Fruit fly (Drosophila melanogaster) whole organism, prepupa: ENCODE data around the gene CG1537.

ENCODE experiments used
- CG15336 ChIP-seq: fragments of 200-800 bp; sonication (Bioruptor generic); IDR thresholded peaks from 2 replicates; pipeline ENCODE4 v1.3.6; 2022; ENCODE audit warnings: missing biosample characterization, missing genetic modification characterization
- CG1621 ChIP-seq: fragments of 200-800 bp; sonication (Bioruptor generic); optimal IDR thresholded peaks from 3 replicates; lab custom pipeline; 2018; ENCODE audit warnings: missing biosample characterization, mild to moderate bottlenecking, missing genetic modification characterization
- CG16779 ChIP-seq: fragments of 200-800 bp; sonication (Bioruptor generic); optimal IDR thresholded peaks from 3 replicates; lab custom pipeline; 2017; ENCODE audit warnings: missing biosample characterization, mild to moderate bottlenecking, missing genetic modification characterization
- CG32006 ChIP-seq: fragments of 200-800 bp; sonication (Bioruptor generic); optimal IDR thresholded peaks from 3 replicates; lab custom pipeline; 2017; ENCODE audit warnings: missing biosample characterization, mild to moderate bottlenecking, missing genetic modification characterization
- CG6163 ChIP-seq: fragments of 200-800 bp; sonication (Bioruptor generic); IDR thresholded peaks from 3 replicates; pipeline ENCODE4 v1.3.6; 2022; ENCODE audit warnings: missing biosample characterization, missing genetic modification characterization
- CG6854 ChIP-seq: fragments of 200-800 bp; sonication (Bioruptor generic); optimal IDR thresholded peaks from 2 replicates; lab custom pipeline; 2017; ENCODE audit warnings: missing biosample characterization, mild to moderate bottlenecking, missing genetic modification characterization
- CG8632 ChIP-seq: fragments of 200-800 bp; sonication (Bioruptor generic); optimal IDR thresholded peaks from 3 replicates; lab custom pipeline; 2016; ENCODE audit warnings: missing biosample characterization, missing genetic modification characterization
- CG9139 ChIP-seq: fragments of 200-800 bp; sonication (Bioruptor generic); optimal IDR thresholded peaks from 3 replicates; lab custom pipeline; 2017; ENCODE audit warnings: missing biosample characterization, mild to moderate bottlenecking, missing genetic modification characterization
- Eip75B ChIP-seq: fragments of 200-800 bp; sonication (Bioruptor generic); optimal IDR thresholded peaks from 3 replicates; lab custom pipeline; 2016; ENCODE audit warnings: missing biosample characterization, missing genetic modification characterization
- Eip78C ChIP-seq: fragments of 200-800 bp; sonication (Bioruptor generic); peaks from one replicate; lab custom pipeline; 2016; ENCODE audit warnings: missing biosample characterization, missing genetic modification characterization
- Eip93F ChIP-seq: fragments of 200-800 bp; sonication (Bioruptor generic); optimal IDR thresholded peaks from 2 replicates; lab custom pipeline; 2016; ENCODE audit warnings: missing biosample characterization, mild to moderate bottlenecking, missing genetic modification characterization
- Met ChIP-seq: fragments of 200-800 bp; sonication (Bioruptor generic); optimal IDR thresholded peaks from 3 replicates; lab custom pipeline; 2016; ENCODE audit warnings: missing biosample characterization, missing genetic modification characterization
- OdsH ChIP-seq: fragments of 200-800 bp; sonication (Bioruptor generic); optimal IDR thresholded peaks from 3 replicates; lab custom pipeline; 2016; ENCODE audit warnings: missing biosample characterization, missing genetic modification characterization
- Sox102F ChIP-seq: fragments of 200-800 bp; sonication (Bioruptor generic); optimal IDR thresholded peaks from 2 replicates; lab custom pipeline; 2016; ENCODE audit warnings: missing biosample characterization, mild to moderate bottlenecking, missing genetic modification characterization
- Sox14 ChIP-seq: fragments of 200-800 bp; sonication (Bioruptor generic); optimal IDR thresholded peaks from 3 replicates; lab custom pipeline; 2016; ENCODE audit warnings: missing biosample characterization, missing genetic modification characterization
- achi ChIP-seq: fragments of 200-800 bp; sonication (Bioruptor generic); optimal IDR thresholded peaks from 3 replicates; lab custom pipeline; 2016; ENCODE audit warnings: missing biosample characterization, missing genetic modification characterization
- cyc ChIP-seq: fragments of 200-800 bp; sonication (Bioruptor generic); optimal IDR thresholded peaks from 3 replicates; lab custom pipeline; 2016; ENCODE audit warnings: missing biosample characterization, missing genetic modification characterization
- dac ChIP-seq: fragments of 200-800 bp; sonication (Bioruptor generic); optimal IDR thresholded peaks from 2 replicates; lab custom pipeline; 2017; ENCODE audit warnings: missing biosample characterization, mild to moderate bottlenecking, missing genetic modification characterization
- dsx ChIP-seq: fragments of 200-800 bp; optimal IDR thresholded peaks from 3 replicates; lab custom pipeline; 2019; ENCODE audit warnings: missing biosample characterization, mild to moderate bottlenecking, missing genetic modification characterization, moderate library complexity; ENCODE audit not compliant: poor library complexity, severe bottlenecking
- eg ChIP-seq: fragments of 200-800 bp; sonication (Bioruptor generic); IDR thresholded peaks from 3 replicates; pipeline ENCODE4 v1.3.6; 2022; ENCODE audit warnings: missing biosample characterization, missing genetic modification characterization
- fd59A ChIP-seq: fragments of 200-800 bp; sonication (Bioruptor generic); optimal IDR thresholded peaks from 2 replicates; lab custom pipeline; 2017; ENCODE audit warnings: missing biosample characterization, mild to moderate bottlenecking, missing genetic modification characterization, missing genetic modification reagents
- fd85E ChIP-seq: fragments of 200-800 bp; sonication (Bioruptor generic); optimal IDR thresholded peaks from 3 replicates; lab custom pipeline; 2016; ENCODE audit warnings: missing biosample characterization, missing genetic modification characterization
- fkh ChIP-seq: fragments of 200-800 bp; sonication (Bioruptor generic); optimal IDR thresholded peaks from 3 replicates; lab custom pipeline; 2017; ENCODE audit warnings: missing biosample characterization, mild to moderate bottlenecking, missing genetic modification characterization, moderate library complexity
- spab ChIP-seq: fragments of 200-800 bp; sonication (Bioruptor generic); optimal IDR thresholded peaks from 2 replicates; lab custom pipeline; 2017; ENCODE audit warnings: missing biosample characterization, mild to moderate bottlenecking, missing genetic modification characterization, missing genetic modification reagents
- vri ChIP-seq: fragments of 200-800 bp; sonication (Bioruptor generic); optimal IDR thresholded peaks from 3 replicates; lab custom pipeline; 2016; ENCODE audit warnings: missing biosample characterization, mild to moderate bottlenecking, missing genetic modification characterization

Gene CG1537

DNA sequence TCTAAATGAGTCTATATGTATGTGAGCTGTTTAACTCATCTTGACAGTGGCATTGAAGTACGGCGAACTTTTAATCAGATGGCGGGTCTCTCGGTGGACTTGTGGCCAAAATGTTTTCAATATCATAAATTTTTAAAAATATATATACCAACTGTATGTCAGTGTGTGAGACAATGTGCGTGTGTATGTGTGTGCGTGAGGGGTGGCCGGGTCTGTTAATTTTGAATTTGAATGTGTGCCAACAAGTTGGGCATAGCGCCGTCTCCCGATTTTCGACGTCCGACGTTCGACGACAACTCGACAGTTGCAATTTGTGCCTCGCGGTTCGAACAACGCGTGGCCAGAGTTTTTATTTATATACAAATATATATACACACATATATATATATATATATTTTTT is 18.5 kb downstream of the CG1537 start, which contains the start of gene SmydA-4:
TSS of gene SmydA-4 (plus strand) at position 301 of the 400 bp plus-strand sequence.
- TF ChIP-seq CG8632: no peak
- no peak for TF ChIP-seq eg (GFP tag; lab: Robert Waterston, UW)
- TF ChIP-seq fd59A (GFP tag; lab: Kevin White, UChicago): no peak
- no peak for TF ChIP-seq cyc (GFP tag; lab: Kevin White, UChicago)
- no peak for TF ChIP-seq fkh (GFP tag; lab: Kevin White, UChicago)
- TF ChIP-seq dsx (GFP tag; lab: Kevin White, UChicago): no peak
- no peak for TF ChIP-seq Eip78C (GFP tag; lab: Kevin White, UChicago)
- no peak for TF ChIP-seq CG6854 (GFP tag; lab: Kevin White, UChicago)
- TF ChIP-seq CG1621: no peak
- no peak for TF ChIP-seq CG16779 (tag; lab: Kevin White, UChicago)
- TF ChIP-seq CG32006 (GFP tag; lab: Kevin White, UChicago): no peak
- TF ChIP-seq fd85E (GFP tag; lab: Kevin White, UChicago): no peak
- no peak for TF ChIP-seq Sox102F (GFP tag; lab: Kevin White, UChicago)
- TF ChIP-seq Met (GFP tag; lab: Kevin White, UChicago): no peak
- TF ChIP-seq achi (GFP tag; lab: Kevin White, UChicago): no peak
- TF ChIP-seq OdsH (GFP tag; lab: Kevin White, UChicago): no peak

dm6 chrX:11039788-11040187 is 23.2 kb downstream of the CG1537 start, which contains the start of gene vex:
TSS of gene vex (minus strand) at chrX:11039901.
- TF ChIP-seq fd85E (GFP tag; lab: Kevin White, UChicago) (no peak), fkh (GFP tag; lab: Kevin White, UChicago) (no peak), dac (GFP tag; lab: Kevin White, UChicago) (no peak), CG6163 (GFP tag; lab: Robert Waterston, UW) (no peak), CG15336 (GFP tag; lab: Robert Waterston, UW) (no peak), Eip75B (no peak), spab (GFP tag; lab: Kevin White, UChicago) (no peak), CG9139 (GFP tag; lab: Kevin White, UChicago) (no peak), Sox14 (GFP tag; lab: Kevin White, UChicago) (no peak), eg (GFP tag; lab: Robert Waterston, UW) (no peak), CG32006 (GFP tag; lab: Kevin White, UChicago) (no peak), vri (GFP tag; lab: Kevin White, UChicago) (no peak), Eip93F (GFP tag; lab: Kevin White, UChicago) (no peak), CG8632 (no peak)
